Worm (Caenorhabditis elegans) whole organism, L2 larva: ENCODE results near the gene adt-3.
A peak's percentile ranks its signal among the peaks of the same experiment; 100 is the strongest.

Source experiments
- C34F6.9 ChIP-seq: fragments of 150-350 bp; optimal IDR thresholded peaks from 2 replicates; lab custom pipeline; 2014; ENCODE audit warnings: missing biosample characterization, missing genetic modification characterization
- F13H6.1 ChIP-seq: sonication (generic microtip); optimal IDR thresholded peaks from 2 replicates; lab custom pipeline; 2016; ENCODE audit warnings: missing genetic modification characterization, missing compliant biosample characterization
- R02D3.7 ChIP-seq: fragments of 150-350 bp; optimal IDR thresholded peaks from 2 replicates; lab custom pipeline; 2014; ENCODE audit warnings: missing biosample characterization, missing genetic modification characterization
- Y55F3AM.14 ChIP-seq: fragments of 200-800 bp; sonication (Bioruptor generic); optimal IDR thresholded peaks from 2 replicates; lab custom pipeline; 2018; ENCODE audit warnings: mild to moderate bottlenecking, missing genetic modification characterization, missing compliant biosample characterization
- ZK546.5 ChIP-seq: sonication (generic microtip); optimal IDR thresholded peaks from 2 replicates; lab custom pipeline; 2017; ENCODE audit warnings: missing biosample characterization, missing genetic modification characterization
- alr-1 ChIP-seq: fragments of 150-350 bp; optimal IDR thresholded peaks from 2 replicates; lab custom pipeline; 2014; ENCODE audit warnings: missing biosample characterization, missing genetic modification characterization
- aly-2 ChIP-seq: fragments of 150-350 bp; optimal IDR thresholded peaks from 2 replicates; lab custom pipeline; 2014; ENCODE audit warnings: missing biosample characterization, missing genetic modification characterization
- ama-1 ChIP-seq: fragments of 150-350 bp; optimal IDR thresholded peaks from 2 replicates; lab custom pipeline; 2018; ENCODE audit warnings: inconsistent platforms
- blmp-1 ChIP-seq: sonication (generic microtip); optimal IDR thresholded peaks from 2 replicates; lab custom pipeline; 2017; ENCODE audit warnings: missing genetic modification characterization, mild to moderate bottlenecking, missing compliant biosample characterization, antibody characterized with exemption, moderate library complexity; ENCODE audit not compliant: insufficient read depth
- ceh-16 ChIP-seq: fragments of 150-350 bp; optimal IDR thresholded peaks from 2 replicates; lab custom pipeline; 2014; ENCODE audit warnings: missing biosample characterization, missing genetic modification characterization
- ceh-82 ChIP-seq: fragments of 150-350 bp; optimal IDR thresholded peaks from 2 replicates; lab custom pipeline; 2014; ENCODE audit warnings: missing biosample characterization, missing genetic modification characterization
- crh-2 ChIP-seq: sonication (generic microtip); optimal IDR thresholded peaks from 2 replicates; lab custom pipeline; 2017; ENCODE audit warnings: missing biosample characterization, missing genetic modification characterization
- elt-3 ChIP-seq: sonication (generic microtip); optimal IDR thresholded peaks from 2 replicates; lab custom pipeline; 2017; ENCODE audit warnings: missing biosample characterization, missing genetic modification characterization
- fos-1 ChIP-seq: fragments of 150-350 bp; optimal IDR thresholded peaks from 2 replicates; lab custom pipeline; 2014; ENCODE audit warnings: missing biosample characterization, missing genetic modification characterization
- gmeb-1 ChIP-seq: fragments of 150-350 bp; optimal IDR thresholded peaks from 2 replicates; lab custom pipeline; 2014; ENCODE audit warnings: missing biosample characterization, missing genetic modification characterization
- lin-11 ChIP-seq: fragments of 150-350 bp; sonication (generic microtip); optimal IDR thresholded peaks from 2 replicates; lab custom pipeline; 2014; ENCODE audit warnings: missing biosample characterization, missing genetic modification characterization, inconsistent platforms, mixed read lengths
- lin-13 ChIP-seq: fragments of 150-350 bp; optimal IDR thresholded peaks from 2 replicates; lab custom pipeline; 2014; ENCODE audit warnings: missing biosample characterization, missing genetic modification reagents, missing genetic modification characterization
- lin-39 ChIP-seq: fragments of 150-350 bp; optimal IDR thresholded peaks from 2 replicates; lab custom pipeline; 2014; ENCODE audit warnings: missing biosample characterization, missing genetic modification reagents, missing genetic modification characterization
- lsy-2 ChIP-seq, 2 experiments: fragments of 150-350 bp in 1 of 2; sonication (generic microtip) in 1 of 2; optimal IDR thresholded peaks; 2 replicates each; lab custom pipeline; 2014 to 2017; ENCODE audit warnings: missing biosample characterization in 2 of 2, missing genetic modification characterization in 2 of 2
- mab-5 ChIP-seq: fragments of 150-350 bp; optimal IDR thresholded peaks from 2 replicates; lab custom pipeline; 2014; ENCODE audit warnings: missing biosample characterization, missing genetic modification characterization
- mdl-1 ChIP-seq, 2 experiments: fragments of 150-350 bp in 1 of 2; sonication (generic microtip) in 1 of 2; optimal IDR thresholded peaks; 2 replicates each; lab custom pipeline; 2017; ENCODE audit warnings: missing biosample characterization in 2 of 2, missing genetic modification characterization in 2 of 2
- nhr-10 ChIP-seq: sonication (generic microtip); optimal IDR thresholded peaks from 2 replicates; lab custom pipeline; 2017; ENCODE audit warnings: missing biosample characterization, missing genetic modification characterization
- nhr-12 ChIP-seq: fragments of 150-350 bp; optimal IDR thresholded peaks from 2 replicates; lab custom pipeline; 2014; ENCODE audit warnings: missing biosample characterization, missing genetic modification characterization
- nhr-129 ChIP-seq: fragments of 150-350 bp; optimal IDR thresholded peaks from 2 replicates; lab custom pipeline; 2014; ENCODE audit warnings: missing biosample characterization, missing genetic modification characterization
- nhr-21 ChIP-seq: fragments of 150-350 bp; optimal IDR thresholded peaks from 2 replicates; lab custom pipeline; 2014; ENCODE audit warnings: missing biosample characterization, missing genetic modification characterization
- nhr-23 ChIP-seq: fragments of 150-350 bp; optimal IDR thresholded peaks from 2 replicates; lab custom pipeline; 2014; ENCODE audit warnings: missing biosample characterization, missing genetic modification reagents, missing genetic modification characterization
- nhr-25 ChIP-seq: fragments of 150-350 bp; sonication (generic microtip); optimal IDR thresholded peaks from 3 replicates; lab custom pipeline; 2014; ENCODE audit warnings: missing biosample characterization, missing genetic modification characterization
- peb-1 ChIP-seq: fragments of 150-350 bp; optimal IDR thresholded peaks from 2 replicates; lab custom pipeline; 2014; ENCODE audit warnings: missing biosample characterization, missing genetic modification characterization
- sem-4 ChIP-seq: fragments of 150-350 bp; optimal IDR thresholded peaks from 2 replicates; lab custom pipeline; 2014; ENCODE audit warnings: missing biosample characterization, missing genetic modification reagents, missing genetic modification characterization
- skn-1 ChIP-seq: sonication (generic microtip); optimal IDR thresholded peaks from 2 replicates; lab custom pipeline; 2017; ENCODE audit warnings: missing biosample characterization, missing genetic modification characterization
- sma-3 ChIP-seq: sonication (generic microtip); optimal IDR thresholded peaks from 2 replicates; lab custom pipeline; 2016; ENCODE audit warnings: missing genetic modification reagents, missing genetic modification characterization, missing compliant biosample characterization
- sma-9 ChIP-seq, 2 experiments: fragments of 150-350 bp in 1 of 2; sonication (generic microtip) in 1 of 2; optimal IDR thresholded peaks; 2 replicates each; lab custom pipeline; 2014 to 2016; ENCODE audit warnings: missing genetic modification characterization in 2 of 2, mild to moderate bottlenecking in 1 of 2, missing biosample characterization in 1 of 2, missing compliant biosample characterization in 1 of 2, missing genetic modification reagents in 1 of 2, moderate library complexity in 1 of 2
- unc-39 ChIP-seq: fragments of 150-350 bp; optimal IDR thresholded peaks from 2 replicates; lab custom pipeline; 2014; ENCODE audit warnings: missing biosample characterization, missing genetic modification characterization
- unc-55 ChIP-seq: fragments of 150-350 bp; sonication (generic microtip); optimal IDR thresholded peaks from 3 replicates; lab custom pipeline; 2014; ENCODE audit warnings: missing biosample characterization, missing genetic modification reagents, missing genetic modification characterization
- zag-1 ChIP-seq: fragments of 150-350 bp; optimal IDR thresholded peaks from 2 replicates; lab custom pipeline; 2014; ENCODE audit warnings: missing biosample characterization, missing genetic modification characterization
- ztf-1 ChIP-seq: fragments of 200-800 bp; sonication (Bioruptor generic); conservative IDR thresholded peaks from 2 replicates; pipeline ENCODE4 v1.3.6; 2022; ENCODE audit warnings: missing genetic modification characterization, missing compliant biosample characterization
- ztf-11 ChIP-seq: sonication (generic microtip); optimal IDR thresholded peaks from 2 replicates; lab custom pipeline; 2017; ENCODE audit warnings: missing biosample characterization, missing genetic modification characterization
- ztf-4 ChIP-seq: fragments of 150-350 bp; optimal IDR thresholded peaks from 2 replicates; lab custom pipeline; 2014; ENCODE audit warnings: missing biosample characterization, missing genetic modification characterization

The adt-3 gene

ce11 chrX:3944961-3945587 lies 13.6 kb downstream of the adt-3 start:
- TF ChIP-seq F13H6.1 = no peak
- no peak for TF ChIP-seq ztf-1 (GFP tag; lab: Robert Waterston, UW)
- no peak for TF ChIP-seq ceh-82 (tag; lab: Kevin White, UChicago)
- no peak for TF ChIP-seq lin-39 (tag; lab: Kevin White, UChicago)
- TF ChIP-seq R02D3.7 = no peak
- TF ChIP-seq unc-39 (tag; lab: Kevin White, UChicago) = no peak
- TF ChIP-seq sma-9 (GFP tag; optimal IDR thresholded peaks at IDR 0.05; lab: Kevin White, UChicago) = peak; percentile 2
- no peak for TF ChIP-seq sma-9 (tag; optimal IDR thresholded peaks at IDR 0.05; lab: Kevin White, UChicago)
- TF ChIP-seq lin-13 (GFP tag; lab: Kevin White, UChicago) = no peak
- TF ChIP-seq crh-2 (tag; lab: Kevin White, UChicago) = peak; percentile 10
- no peak for TF ChIP-seq nhr-10 (tag; lab: Kevin White, UChicago)
- no peak for TF ChIP-seq gmeb-1
- no peak for TF ChIP-seq Y55F3AM.14 (GFP tag; lab: Kevin White, UChicago)
- TF ChIP-seq sma-3 = no peak
- peak; percentile 11 for TF ChIP-seq C34F6.9 (tag; lab: Kevin White, UChicago)
- TF ChIP-seq nhr-21 (tag; lab: Kevin White, UChicago) = no peak
- peak in 1 of 2 experiments; percentile 29 for TF ChIP-seq lsy-2 (tag; optimal IDR thresholded peaks at IDR 0.05; lab: Kevin White, UChicago)
- no peak for TF ChIP-seq ztf-11 (tag; lab: Kevin White, UChicago)
- TF ChIP-seq ZK546.5 (tag; lab: Kevin White, UChicago) = no peak
- TF ChIP-seq fos-1 = no peak
- no peak for TF ChIP-seq blmp-1
- no peak for TF ChIP-seq skn-1 (tag; lab: Kevin White, UChicago)
- TF ChIP-seq nhr-129 (tag; lab: Kevin White, UChicago) = peak; percentile 15
- no peak for TF ChIP-seq nhr-12 (tag; lab: Kevin White, UChicago)
- TF ChIP-seq zag-1 (tag; lab: Kevin White, UChicago) = no peak
- no peak for TF ChIP-seq nhr-23 (tag; lab: Kevin White, UChicago)

ce11 chrX:3945681-3946080 lies 14.2 kb downstream of the adt-3 start:
- TF ChIP-seq nhr-12 (tag; lab: Kevin White, UChicago) = no peak
- TF ChIP-seq peb-1 (tag; lab: Kevin White, UChicago) = no peak
- peak; percentile 29 for TF ChIP-seq mab-5 (tag; lab: Kevin White, UChicago)
- no peak for TF ChIP-seq elt-3
- TF ChIP-seq nhr-129 (tag; lab: Kevin White, UChicago) = peak; percentile 70
- no peak for TF ChIP-seq lin-39 (tag; lab: Kevin White, UChicago)
- no peak for TF ChIP-seq nhr-21 (tag; lab: Kevin White, UChicago)
- TF ChIP-seq ceh-16 = no peak
- peak; percentile 75 for TF ChIP-seq F13H6.1
- TF ChIP-seq nhr-25 (tag; lab: Kevin White, UChicago) = no peak
- TF ChIP-seq fos-1 = no peak
- peak; percentile 43 for TF ChIP-seq C34F6.9 (tag; lab: Kevin White, UChicago)
- TF ChIP-seq sma-9 (GFP tag; optimal IDR thresholded peaks at IDR 0.05; lab: Kevin White, UChicago) = peak; percentile 47
- no peak for TF ChIP-seq sma-9 (tag; optimal IDR thresholded peaks at IDR 0.05; lab: Kevin White, UChicago)
- no peak for TF ChIP-seq ZK546.5 (tag; lab: Kevin White, UChicago)
- TF ChIP-seq crh-2 (tag; lab: Kevin White, UChicago) = peak; percentile 31
- TF ChIP-seq nhr-10 (tag; lab: Kevin White, UChicago) = no peak
- TF ChIP-seq aly-2 (tag; lab: Kevin White, UChicago) = no peak
- TF ChIP-seq zag-1 (tag; lab: Kevin White, UChicago) = peak; percentile 32
- no peak for TF ChIP-seq ztf-4
- TF ChIP-seq ama-1 (lab: Kevin White, UChicago) = no peak
- TF ChIP-seq alr-1 = no peak
- peak in 1 of 2 experiments; percentile 12 for TF ChIP-seq lsy-2 (tag; optimal IDR thresholded peaks at IDR 0.05; lab: Kevin White, UChicago)
- TF ChIP-seq lin-13 (GFP tag; lab: Kevin White, UChicago) = no peak
- TF ChIP-seq unc-55 = peak; percentile 34
- TF ChIP-seq sma-3 = no peak
- peak; percentile 3 for TF ChIP-seq sem-4 (tag; lab: Kevin White, UChicago)
- peak; percentile 35 for TF ChIP-seq lin-11 (tag; lab: Kevin White, UChicago)
- peak in 1 of 2 experiments; percentile 21 for TF ChIP-seq mdl-1 (tag; optimal IDR thresholded peaks at IDR 0.05; lab: Kevin White, UChicago)

ce11 chrX:3949026-3949425 lies 17.6 kb downstream of the adt-3 start:
- TF ChIP-seq sma-9 (GFP tag; optimal IDR thresholded peaks at IDR 0.05; lab: Kevin White, UChicago) (no peak), sma-9 (tag; optimal IDR thresholded peaks at IDR 0.05; lab: Kevin White, UChicago) (no peak), fos-1 (peak; percentile 49)
- TF ChIP-seq, all 48 proteins: peak for 1
